Worm (Caenorhabditis elegans): ENCODE results near the gene sucl-1.

DNA sequence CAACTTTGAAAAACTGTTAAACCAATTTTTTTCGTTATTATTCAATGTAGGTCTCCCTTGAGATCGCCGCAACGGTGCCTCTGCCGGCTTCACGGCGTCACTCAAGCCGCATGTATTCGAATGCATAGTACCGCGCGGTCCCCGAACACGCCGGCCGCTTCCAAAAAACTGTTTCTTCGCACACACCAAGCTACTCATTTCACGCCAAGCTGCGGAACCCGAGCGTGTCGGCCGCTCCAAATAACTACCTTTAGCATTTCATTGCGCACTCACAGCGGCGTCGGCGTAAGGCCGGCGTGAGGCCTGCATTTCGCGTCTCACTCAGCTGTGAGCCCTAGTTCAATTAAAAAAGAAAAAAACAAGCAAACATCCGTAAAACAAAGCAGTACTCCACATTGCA is 2.8 kb downstream of the sucl-1 start:
- TF ChIP-seq nhr-76 (tag; optimal IDR thresholded peaks at IDR 0.05): no peak
- TF ChIP-seq hmg-11 (tag; optimal IDR thresholded peaks at IDR 0.05): no peak
- TF ChIP-seq elt-2 (tag; optimal IDR thresholded peaks at IDR 0.05): no peak
- TF ChIP-seq unc-39 (tag; optimal IDR thresholded peaks at IDR 0.05): no peak
- no peak for TF ChIP-seq ztf-4 (tag; optimal IDR thresholded peaks at IDR 0.05)
- TF ChIP-seq pqm-1 (tag; optimal IDR thresholded peaks at IDR 0.05): no peak
